Worm (Caenorhabditis elegans) whole organism, L4 larva: Measurements from ENCODE around the gene ckb-2.
"Not testable (repeated sequence)": the region's sequence is repeated elsewhere in the genome, so short reads cannot be mapped to it uniquely, and the experiment has no call there.

Experiments used
- D1046.2 ChIP-seq: fragments of 200-800 bp; sonication (Bioruptor generic); IDR thresholded peaks from 2 replicates; pipeline ENCODE4 v1.3.6; 2022; ENCODE audit warnings: missing genetic modification characterization, missing compliant biosample characterization
- T20F7.1 ChIP-seq: fragments of 200-800 bp; sonication (Bioruptor generic); optimal IDR thresholded peaks from 2 replicates; lab custom pipeline; 2018; ENCODE audit warnings: mild to moderate bottlenecking, missing genetic modification characterization, missing compliant biosample characterization
- ama-1 ChIP-seq: fragments of 150-350 bp; optimal IDR thresholded peaks from 2 replicates; lab custom pipeline; 2014; ENCODE audit warnings: inconsistent platforms, mixed read lengths
- ceh-44 ChIP-seq: fragments of 200-800 bp; sonication (Bioruptor generic); IDR thresholded peaks from 2 replicates; pipeline ENCODE4 v1.3.6; 2022; ENCODE audit warnings: missing genetic modification reagents, missing genetic modification characterization, missing compliant biosample characterization
- ctbp-1 ChIP-seq: fragments of 200-800 bp; sonication (Bioruptor generic); IDR thresholded peaks from 2 replicates; pipeline ENCODE4 v1.3.6; 2022; ENCODE audit warnings: missing genetic modification reagents, missing genetic modification characterization, missing compliant biosample characterization
- lin-13 ChIP-seq: fragments of 150-350 bp; optimal IDR thresholded peaks from 2 replicates; lab custom pipeline; 2014; ENCODE audit warnings: missing biosample characterization, missing genetic modification reagents, missing genetic modification characterization
- mxl-2 ChIP-seq: fragments of 200-800 bp; sonication (Bioruptor generic); conservative IDR thresholded peaks from 2 replicates; pipeline ENCODE4 v1.3.6; 2022; ENCODE audit warnings: missing genetic modification reagents, missing genetic modification characterization, missing compliant biosample characterization
- nhr-11 ChIP-seq: fragments of 150-350 bp; optimal IDR thresholded peaks from 2 replicates; lab custom pipeline; 2014; ENCODE audit warnings: missing biosample characterization, missing genetic modification characterization
- nhr-6 ChIP-seq: fragments of 150-350 bp; optimal IDR thresholded peaks from 2 replicates; lab custom pipeline; 2014; ENCODE audit warnings: missing biosample characterization, missing genetic modification characterization
- nhr-77 ChIP-seq: fragments of 150-350 bp; optimal IDR thresholded peaks from 2 replicates; lab custom pipeline; 2014; ENCODE audit warnings: missing biosample characterization, missing genetic modification characterization
- spr-3 ChIP-seq: fragments of 200-800 bp; sonication (Bioruptor generic); optimal IDR thresholded peaks from 2 replicates; lab custom pipeline; 2018; ENCODE audit warnings: mild to moderate bottlenecking, missing genetic modification characterization, missing compliant biosample characterization
- zip-2 ChIP-seq: fragments of 150-350 bp; optimal IDR thresholded peaks from 2 replicates; lab custom pipeline; 2014; ENCODE audit warnings: missing biosample characterization, missing genetic modification characterization

- peak; percentile 52; the same call in 1 of the 2 replicates for TF ChIP-seq D1046.2 (GFP tag; lab: Robert Waterston, UW)
- peak; percentile 57 for TF ChIP-seq T20F7.1 (GFP tag; lab: Kevin White, UChicago)
- TF ChIP-seq ceh-44; zip-2 (tag; lab: Kevin White, UChicago); nhr-11 (tag; lab: Kevin White, UChicago); ama-1; nhr-77; mxl-2 (GFP tag; lab: Robert Waterston, UW); lin-13 (GFP tag; lab: Kevin White, UChicago): not testable (repeated sequence)
- TF ChIP-seq spr-3 (GFP tag; lab: Kevin White, UChicago) = peak; percentile 51
- peak; percentile 69; the same call in 1 of the 2 replicates for TF ChIP-seq ctbp-1 (GFP tag; lab: Robert Waterston, UW)
- peak; percentile 30 for TF ChIP-seq nhr-6 (tag; lab: Kevin White, UChicago)
Measured at ce11 chrIII:4369381-4369809, 1.6 kb downstream of the ckb-2 start.
